Worm (Caenorhabditis elegans) whole organism, L1 larva: Measurements from ENCODE around the gene col-20.
A peak's percentile ranks its signal among the peaks of the same experiment; 100 is the strongest.
"Not testable (repeated sequence)": the region's sequence is repeated elsewhere in the genome, so short reads cannot be mapped to it uniquely, and the experiment has no call there.

Experiments used
- C04F5.9 ChIP-seq: sonication (generic microtip); optimal IDR thresholded peaks from 2 replicates; lab custom pipeline; 2016; ENCODE audit warnings: missing genetic modification characterization, missing compliant biosample characterization
- C16A3.4 ChIP-seq: fragments of 150-350 bp; optimal IDR thresholded peaks from 2 replicates; lab custom pipeline; 2014; ENCODE audit warnings: missing biosample characterization, missing genetic modification characterization
- ceh-63 ChIP-seq: fragments of 200-800 bp; sonication (Bioruptor generic); optimal IDR thresholded peaks from 2 replicates; lab custom pipeline; 2018; ENCODE audit warnings: mild to moderate bottlenecking, missing genetic modification characterization, missing compliant biosample characterization
- ceh-8 ChIP-seq: fragments of 200-800 bp; sonication (Bioruptor generic); optimal IDR thresholded peaks from 2 replicates; lab custom pipeline; 2018; ENCODE audit warnings: mild to moderate bottlenecking, missing genetic modification characterization, moderate library complexity, missing compliant biosample characterization
- ceh-82 ChIP-seq, 3 experiments: fragments of 150-350 bp in 1 of 3; sonication (generic microtip) in 2 of 3; optimal IDR thresholded peaks; 2 replicates each; lab custom pipeline; 2014 to 2017; ENCODE audit warnings: missing biosample characterization in 3 of 3, missing genetic modification characterization in 3 of 3
- ceh-88 ChIP-seq: fragments of 200-800 bp; sonication (Bioruptor generic); IDR thresholded peaks from 2 replicates; pipeline ENCODE4 v1.3.6; 2022; ENCODE audit warnings: missing genetic modification characterization, missing compliant biosample characterization
- ceh-90 ChIP-seq: sonication (generic microtip); optimal IDR thresholded peaks from 2 replicates; lab custom pipeline; 2016; ENCODE audit warnings: missing genetic modification characterization, missing compliant biosample characterization
- dpl-1 ChIP-seq, 3 experiments: fragments of 150-350 bp in 2 of 3; sonication (generic microtip) in 1 of 3; optimal IDR thresholded peaks; 2 replicates each; lab custom pipeline; 2014 to 2017; ENCODE audit warnings: missing biosample characterization in 3 of 3, missing genetic modification characterization in 3 of 3, missing genetic modification reagents in 3 of 3
- dsc-1 ChIP-seq: sonication (generic microtip); optimal IDR thresholded peaks from 2 replicates; lab custom pipeline; 2016; ENCODE audit warnings: mild to moderate bottlenecking, missing genetic modification characterization, missing compliant biosample characterization
- egl-13 ChIP-seq: sonication (generic microtip); optimal IDR thresholded peaks from 2 replicates; lab custom pipeline; 2016; ENCODE audit warnings: missing genotype, missing genetic modification reagents, missing genetic modification characterization, missing compliant biosample characterization
- elt-2 ChIP-seq: sonication (generic microtip); optimal IDR thresholded peaks from 2 replicates; lab custom pipeline; 2016; ENCODE audit warnings: missing genetic modification characterization, mild to moderate bottlenecking, inconsistent platforms, missing compliant biosample characterization, missing genetic modification reagents
- elt-3 ChIP-seq, 6 experiments: fragments of 150-350 bp in 1 of 6; sonication (generic microtip); optimal IDR thresholded peaks; 2 replicates each; lab custom pipeline; 2017 to 2018; ENCODE audit warnings: missing biosample characterization in 6 of 6, missing genetic modification characterization in 6 of 6, inconsistent platforms in 1 of 6
- fkh-4 ChIP-seq: sonication (generic microtip); optimal IDR thresholded peaks from 2 replicates; lab custom pipeline; 2016; ENCODE audit warnings: missing compliant biosample characterization, missing genetic modification characterization, borderline replicate concordance
- hlh-4 ChIP-seq: sonication (generic microtip); optimal IDR thresholded peaks from 2 replicates; lab custom pipeline; 2016; ENCODE audit warnings: mild to moderate bottlenecking, missing genetic modification characterization, missing compliant biosample characterization
- hpl-2 ChIP-seq: fragments of 150-350 bp; optimal IDR thresholded peaks from 2 replicates; lab custom pipeline; 2014; ENCODE audit warnings: missing biosample characterization, missing genetic modification reagents, missing genetic modification characterization
- irx-1 ChIP-seq: sonication (generic microtip); optimal IDR thresholded peaks from 2 replicates; lab custom pipeline; 2016; ENCODE audit warnings: missing genetic modification characterization, missing compliant biosample characterization
- isw-1 ChIP-seq: fragments of 200-800 bp; sonication (Bioruptor generic); IDR thresholded peaks from 2 replicates; pipeline ENCODE4 v1.3.6; 2022; ENCODE audit warnings: missing genetic modification characterization, missing compliant biosample characterization
- lin-14 ChIP-seq: fragments of 200-800 bp; sonication (Bioruptor generic); optimal IDR thresholded peaks from 2 replicates; lab custom pipeline; 2018; ENCODE audit warnings: mild to moderate bottlenecking, missing genetic modification characterization, moderate library complexity, missing compliant biosample characterization
- lin-35 ChIP-seq, 2 experiments: fragments of 150-350 bp; optimal IDR thresholded peaks; 2 replicates each; lab custom pipeline; 2014; ENCODE audit warnings: missing biosample characterization in 2 of 2, missing genetic modification characterization in 2 of 2, missing genetic modification reagents in 2 of 2
- lsy-2 ChIP-seq, 2 experiments: fragments of 150-350 bp; optimal IDR thresholded peaks; 2 replicates each; lab custom pipeline; 2014; ENCODE audit warnings: missing biosample characterization in 2 of 2, missing genetic modification characterization in 2 of 2
- mdl-1 ChIP-seq, 2 experiments: fragments of 150-350 bp; optimal IDR thresholded peaks; 2 replicates each; lab custom pipeline; 2014 to 2017; ENCODE audit warnings: missing biosample characterization in 2 of 2, missing genetic modification characterization in 2 of 2, inconsistent platforms in 1 of 2
- mef-2 ChIP-seq: fragments of 150-350 bp; optimal IDR thresholded peaks from 2 replicates; lab custom pipeline; 2014; ENCODE audit warnings: missing biosample characterization, missing genetic modification characterization
- mep-1 ChIP-seq: fragments of 150-350 bp; optimal IDR thresholded peaks from 2 replicates; lab custom pipeline; 2014; ENCODE audit warnings: missing biosample characterization, missing genetic modification characterization
- nhr-12 ChIP-seq: sonication (generic microtip); optimal IDR thresholded peaks from 2 replicates; lab custom pipeline; 2017; ENCODE audit warnings: missing biosample characterization, missing genetic modification characterization
- nhr-19 ChIP-seq: fragments of 200-800 bp; sonication (Bioruptor generic); conservative IDR thresholded peaks from 2 replicates; pipeline ENCODE4 v1.3.6; 2022; ENCODE audit warnings: missing genetic modification characterization, missing compliant biosample characterization
- nhr-20 ChIP-seq: sonication (generic microtip); optimal IDR thresholded peaks from 2 replicates; lab custom pipeline; 2016; ENCODE audit warnings: mild to moderate bottlenecking, missing genetic modification characterization, missing compliant biosample characterization
- nhr-237 ChIP-seq: fragments of 150-350 bp; optimal IDR thresholded peaks from 2 replicates; lab custom pipeline; 2014; ENCODE audit warnings: missing biosample characterization, missing genetic modification characterization
- nhr-77 ChIP-seq: fragments of 150-350 bp; optimal IDR thresholded peaks from 2 replicates; lab custom pipeline; 2014; ENCODE audit warnings: missing biosample characterization, missing genetic modification characterization
- nhr-85 ChIP-seq: sonication (generic microtip); peaks from one replicate; lab custom pipeline; 2016; ENCODE audit warnings: missing genetic modification characterization, inconsistent platforms, missing compliant biosample characterization
- nhr-90 ChIP-seq: sonication (generic microtip); optimal IDR thresholded peaks from 2 replicates; lab custom pipeline; 2016; ENCODE audit warnings: mild to moderate bottlenecking, missing genetic modification characterization, missing compliant biosample characterization; ENCODE audit not compliant: poor library complexity
- pax-3 ChIP-seq: fragments of 200-800 bp; sonication (Bioruptor generic); optimal IDR thresholded peaks from 2 replicates; lab custom pipeline; 2018; ENCODE audit warnings: mild to moderate bottlenecking, missing genetic modification characterization, moderate library complexity, missing compliant biosample characterization
- rnt-1 ChIP-seq: sonication (generic microtip); optimal IDR thresholded peaks from 2 replicates; lab custom pipeline; 2016; ENCODE audit warnings: mild to moderate bottlenecking, missing genetic modification characterization, moderate library complexity, missing compliant biosample characterization
- snpc-4 ChIP-seq: fragments of 150-350 bp; optimal IDR thresholded peaks from 2 replicates; lab custom pipeline; 2014; ENCODE audit warnings: missing biosample characterization, missing genetic modification characterization
- snu-23 ChIP-seq: sonication (generic microtip); optimal IDR thresholded peaks from 2 replicates; lab custom pipeline; 2016; ENCODE audit warnings: missing genetic modification characterization, missing compliant biosample characterization
- sox-4 ChIP-seq: sonication (generic microtip); optimal IDR thresholded peaks from 2 replicates; lab custom pipeline; 2016; ENCODE audit warnings: missing genetic modification characterization, missing compliant biosample characterization
- sptf-1 ChIP-seq: fragments of 150-350 bp; optimal IDR thresholded peaks from 2 replicates; lab custom pipeline; 2014; ENCODE audit warnings: missing biosample characterization, missing genetic modification characterization
- sup-37 ChIP-seq: fragments of 200-800 bp; sonication (Bioruptor generic); optimal IDR thresholded peaks from 2 replicates; lab custom pipeline; 2018; ENCODE audit warnings: mild to moderate bottlenecking, missing genetic modification characterization, missing compliant biosample characterization
- tlp-1 ChIP-seq: fragments of 150-350 bp; optimal IDR thresholded peaks from 2 replicates; lab custom pipeline; 2014; ENCODE audit warnings: missing biosample characterization, missing genetic modification characterization
- unc-30 ChIP-seq: sonication (generic microtip); optimal IDR thresholded peaks from 2 replicates; lab custom pipeline; 2017; ENCODE audit warnings: missing biosample characterization, missing genetic modification characterization
- unc-86 ChIP-seq: sonication (generic microtip); optimal IDR thresholded peaks from 2 replicates; lab custom pipeline; 2016; ENCODE audit warnings: missing genetic modification characterization, missing compliant biosample characterization
- vab-15 ChIP-seq: sonication (generic microtip); optimal IDR thresholded peaks from 2 replicates; lab custom pipeline; 2017; ENCODE audit warnings: missing genotype, mild to moderate bottlenecking, missing genetic modification characterization, missing compliant biosample characterization
- xbp-1 ChIP-seq: sonication (generic microtip); optimal IDR thresholded peaks from 2 replicates; lab custom pipeline; 2016; ENCODE audit warnings: missing genetic modification characterization, missing compliant biosample characterization
- zag-1 ChIP-seq: fragments of 150-350 bp; optimal IDR thresholded peaks from 2 replicates; lab custom pipeline; 2014; ENCODE audit warnings: missing biosample characterization, missing genetic modification characterization
- ztf-11 ChIP-seq, 2 experiments: sonication (generic microtip); optimal IDR thresholded peaks; 2 replicates each; lab custom pipeline; 2016 to 2017; ENCODE audit warnings: missing genetic modification characterization in 2 of 2, missing biosample characterization in 1 of 2, missing compliant biosample characterization in 1 of 2

Gene col-20

DNA sequence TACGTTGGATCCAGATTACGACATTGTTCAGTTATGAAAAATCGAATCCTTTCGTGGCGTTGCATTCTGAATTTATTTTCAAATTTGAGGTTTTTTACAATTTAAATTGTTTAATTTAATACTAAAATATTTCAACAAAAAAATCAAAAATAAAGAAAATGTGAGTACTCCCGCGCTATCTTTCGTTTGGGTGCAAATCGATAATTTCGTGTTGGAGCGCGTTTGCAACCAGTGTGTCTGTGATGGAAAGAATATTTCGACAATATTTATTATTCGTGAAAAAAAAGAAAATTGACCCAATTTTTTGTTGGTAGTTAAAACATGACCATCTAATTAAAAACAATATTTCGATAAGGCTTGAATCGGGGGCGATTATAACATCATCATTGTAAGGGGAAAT is 31.4 kb upstream of the col-20 start, which contains the start of gene R05F9.9 (continued):
- no peak for TF ChIP-seq sup-37 (GFP tag; lab: Kevin White, UChicago)
- TF ChIP-seq nhr-20 (tag; lab: Kevin White, UChicago), result peak; percentile 1
- no peak for TF ChIP-seq mdl-1 (tag; optimal IDR thresholded peaks at IDR 0.05; lab: Kevin White, UChicago)
- TF ChIP-seq egl-13 (tag; lab: Kevin White, UChicago), result no peak
- peak; percentile 63 for TF ChIP-seq nhr-85
- no peak for TF ChIP-seq elt-3 (tag; optimal IDR thresholded peaks at IDR 0.05; lab: Kevin White, UChicago)
- no peak for TF ChIP-seq sptf-1 (tag; lab: Kevin White, UChicago)
- TF ChIP-seq unc-86 (tag; lab: Kevin White, UChicago), result no peak
- TF ChIP-seq hlh-4, result no peak

DNA sequence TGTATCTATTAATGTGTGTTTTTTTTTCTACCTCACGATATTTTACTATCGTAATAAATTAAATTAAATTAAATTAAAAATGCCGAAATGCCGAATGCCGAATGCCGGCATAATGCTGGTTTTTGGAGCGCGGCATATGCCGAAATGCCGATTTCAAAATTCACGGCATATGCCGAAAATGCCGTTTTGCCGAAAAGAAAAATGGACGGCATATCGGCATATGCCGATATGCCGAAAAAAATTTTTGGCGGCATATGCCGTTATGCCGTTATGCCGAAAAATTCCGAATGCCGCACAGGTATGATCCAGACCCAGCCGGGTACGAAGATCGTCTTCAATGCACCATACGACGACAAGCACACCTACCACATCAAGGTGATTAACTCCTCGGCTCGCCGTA is 27.9 kb upstream of the col-20 start, which contains the start of gene msp-32:
TSS of gene msp-32 (plus strand) at position 301 of the 400 bp plus-strand sequence.
- not testable (repeated sequence) for TF ChIP-seq nhr-77 (tag; lab: Kevin White, UChicago); mep-1; fkh-4 (tag; lab: Kevin White, UChicago)

DNA sequence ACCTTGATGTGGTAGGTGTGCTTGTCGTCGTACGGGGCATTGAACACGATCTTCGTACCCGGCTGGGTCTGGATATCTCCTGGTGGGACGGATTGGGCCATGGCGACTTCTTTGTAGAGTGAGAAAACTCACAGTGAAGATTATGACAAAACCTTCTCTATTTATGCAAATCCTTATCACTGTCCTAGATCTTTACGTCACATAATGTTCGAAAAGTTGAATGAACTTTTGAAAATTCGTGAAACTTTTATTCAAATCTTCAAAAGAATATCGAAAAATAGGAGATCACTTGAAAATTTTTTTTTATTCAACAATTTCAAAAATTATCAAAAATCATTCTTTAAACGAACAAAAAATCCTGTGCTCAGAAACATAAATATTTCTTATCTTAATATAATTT is 22.0 kb upstream of the col-20 start, which contains the start of gene msp-33:
TSS of gene msp-33 (minus strand) at position 101 of the 400 bp plus-strand sequence.
- TF ChIP-seq rnt-1 (no peak), nhr-90 (tag; lab: Kevin White, UChicago) (no peak), pax-3 (no peak), ceh-8 (no peak)

DNA sequence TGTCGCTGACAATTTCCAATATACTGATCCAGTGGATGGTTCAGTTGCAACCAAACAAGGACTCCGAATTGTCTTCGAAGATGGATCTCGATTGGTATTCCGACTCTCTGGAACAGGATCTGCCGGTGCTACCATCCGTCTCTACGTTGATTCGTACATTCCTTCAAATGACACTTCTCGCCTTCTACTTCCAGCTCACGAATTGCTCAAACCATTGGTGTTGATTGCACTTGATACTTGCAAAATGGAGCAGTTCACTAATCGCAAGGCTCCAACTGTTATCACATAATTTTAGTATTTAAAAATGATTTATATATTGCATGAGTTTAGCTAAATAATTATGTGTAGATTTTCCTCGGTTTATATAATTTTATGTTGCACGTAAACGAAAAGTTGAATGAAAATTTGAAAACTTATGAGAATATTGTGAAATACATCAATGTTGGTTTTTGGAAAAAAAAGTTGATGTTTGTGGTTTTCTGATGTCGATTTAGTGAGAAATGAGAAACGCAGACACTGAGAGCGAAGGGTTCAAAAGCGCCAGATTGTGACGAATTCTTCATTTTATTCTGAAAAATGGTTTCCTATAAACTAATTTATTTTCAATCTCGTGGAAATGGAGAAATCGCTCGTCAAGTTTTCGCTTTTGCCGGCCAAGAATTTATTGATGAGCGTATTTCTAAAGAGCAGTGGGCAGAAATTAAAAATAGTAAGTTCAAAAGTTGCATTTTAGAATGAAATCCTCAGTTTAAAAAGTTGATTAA is 20.6 kb upstream of the col-20 start, which contains the start of gene gst-9:
TSS of gene gst-9 (plus strand) at position 574 of the 764 bp plus-strand sequence.
- TF ChIP-seq xbp-1 (tag; lab: Kevin White, UChicago) (no peak), sox-4 (tag; lab: Kevin White, UChicago) (no peak), hpl-2 (GFP tag; lab: Kevin White, UChicago) (no peak), C16A3.4 (tag; lab: Kevin White, UChicago) (no peak), sup-37 (GFP tag; lab: Kevin White, UChicago) (no peak), ceh-90 (tag; lab: Kevin White, UChicago) (no peak), mef-2 (no peak), unc-30 (tag; lab: Kevin White, UChicago) (no peak), ceh-88 (no peak), nhr-237 (tag; lab: Kevin White, UChicago) (no peak), unc-86 (tag; lab: Kevin White, UChicago) (no peak), irx-1 (tag; lab: Kevin White, UChicago) (no peak), C04F5.9 (tag; lab: Kevin White, UChicago) (no peak), nhr-12 (tag; lab: Kevin White, UChicago) (no peak), vab-15 (tag; lab: Kevin White, UChicago) (no peak), lin-35 (GFP tag; optimal IDR thresholded peaks at IDR 0.05; lab: Kevin White, UChicago) (peak in 1 of 2 experiments; percentile 34), nhr-19 (GFP tag; lab: Robert Waterston, UW) (peak; percentile 21; the same call in 1 of the 2 replicates), ceh-82 (tag; optimal IDR thresholded peaks at IDR 0.05; lab: Kevin White, UChicago) (no peak), mdl-1 (tag; optimal IDR thresholded peaks at IDR 0.05; lab: Kevin White, UChicago) (no peak), lsy-2 (tag; optimal IDR thresholded peaks at IDR 0.05; lab: Kevin White, UChicago) (no peak), ceh-63 (GFP tag; lab: Kevin White, UChicago) (no peak), snu-23 (GFP tag; lab: Kevin White, UChicago) (peak; percentile 38), zag-1 (tag; lab: Kevin White, UChicago) (no peak), snpc-4 (tag; lab: Kevin White, UChicago) (no peak), dpl-1 (GFP tag; optimal IDR thresholded peaks at IDR 0.05; lab: Kevin White, UChicago) (peak in 1 of 3 experiments; percentile 8), elt-2 (tag; lab: Kevin White, UChicago) (peak; percentile 63), ztf-11 (tag; optimal IDR thresholded peaks at IDR 0.05; lab: Kevin White, UChicago) (no peak), nhr-85 (peak; percentile 60), hlh-4 (no peak), dsc-1 (tag; lab: Kevin White, UChicago) (no peak), lin-14 (GFP tag; lab: Kevin White, UChicago) (peak; percentile 17), isw-1 (GFP tag; lab: Robert Waterston, UW) (no peak), nhr-90 (tag; lab: Kevin White, UChicago) (no peak), tlp-1 (tag; lab: Kevin White, UChicago) (no peak)
